Comparison of ENCODE assay signal across 5 fruit fly cellular contexts in the genomic region with DNA sequence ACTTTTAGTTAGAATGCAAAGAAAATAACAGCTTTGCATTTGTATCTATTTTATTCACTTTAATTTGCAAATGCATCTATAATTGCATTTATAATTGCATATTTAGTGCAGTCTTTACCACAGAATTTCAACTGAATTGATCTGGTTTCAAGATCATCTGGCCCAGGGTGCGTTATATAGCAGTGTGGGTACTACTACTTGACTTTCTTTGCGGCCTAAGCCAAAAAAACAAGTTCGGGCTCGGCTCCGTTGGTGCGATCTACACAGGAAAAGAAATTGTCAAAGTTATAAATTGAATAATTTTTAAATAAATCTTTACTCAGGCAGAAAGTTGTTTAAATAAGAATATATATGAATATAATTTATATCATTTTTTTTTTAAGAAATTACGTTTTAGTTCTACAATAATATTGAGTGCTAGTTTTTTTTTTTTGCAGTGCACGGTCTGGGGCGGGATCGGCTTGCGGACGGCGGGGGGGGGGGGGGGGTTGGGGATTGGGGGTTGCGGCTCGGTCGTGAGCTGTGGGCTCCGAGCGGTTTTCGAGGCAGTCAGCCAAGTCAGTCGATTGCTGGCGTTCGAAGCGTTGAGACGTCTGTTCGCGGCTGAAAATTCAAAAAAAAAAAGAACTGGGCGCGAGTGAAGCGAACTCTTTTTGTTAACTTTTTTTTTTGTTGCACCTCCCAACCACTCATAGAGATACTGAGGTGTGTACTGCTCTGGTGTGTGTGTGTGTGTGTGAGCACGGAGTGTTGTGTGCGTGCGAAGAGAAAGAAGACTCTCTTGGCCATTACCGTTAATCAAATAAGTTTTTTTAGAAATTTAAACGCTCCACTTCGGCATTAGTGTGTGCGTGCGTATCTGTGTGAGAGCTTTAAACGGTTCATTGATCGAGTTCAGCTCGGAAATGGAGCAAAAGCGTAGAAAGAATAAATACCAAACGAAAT.
TF ChIP-seq lines count a peak whose summit lies in the region.

No protein-coding gene starts in this region.

- TF ChIP-seq CTCF in whole organism, embryonic (GFP tag; optimal IDR thresholded peaks at IDR 0.05; lab: Kevin White, UChicago) = no peak

TF ChIP-seq in whole organism, adult, 20 proteins besides CTCF, POLR2A, EP300 and RAD21:
- TF ChIP-seq CG7045 (GFP tag; optimal IDR thresholded peaks at IDR 0.05; lab: Kevin White, UChicago) (peak; percentile 13), cic (GFP tag; optimal IDR thresholded peaks at IDR 0.05; lab: Kevin White, UChicago) (no peak), CG33017 (tag; optimal IDR thresholded peaks at IDR 0.05; lab: Kevin White, UChicago) (no peak), Hr96 (GFP tag; optimal IDR thresholded peaks at IDR 0.05; lab: Kevin White, UChicago) (no peak), pad (GFP tag; optimal IDR thresholded peaks at IDR 0.05; lab: Kevin White, UChicago) (peak; percentile 25), bab1 (GFP tag; optimal IDR thresholded peaks at IDR 0.05; lab: Kevin White, UChicago) (peak; percentile 94), CG5204 (GFP tag; optimal IDR thresholded peaks at IDR 0.05; lab: Kevin White, UChicago) (no peak), tj (GFP tag; optimal IDR thresholded peaks at IDR 0.05; lab: Kevin White, UChicago) (peak; percentile 48), ovo (GFP tag; optimal IDR thresholded peaks at IDR 0.05; lab: Kevin White, UChicago) (no peak), Clk (GFP tag; optimal IDR thresholded peaks at IDR 0.05; lab: Kevin White, UChicago) (no peak), CG7101 (tag; optimal IDR thresholded peaks at IDR 0.05; lab: Kevin White, UChicago) (peak; percentile 64), CG14711 (tag; optimal IDR thresholded peaks at IDR 0.05; lab: Kevin White, UChicago) (peak; percentile 66), CG11617 (GFP tag; optimal IDR thresholded peaks at IDR 0.05; lab: Kevin White, UChicago) (peak; percentile 21)
TF ChIP-seq in whole organism, adult: peak in this region for 7.

TF ChIP-seq in whole organism, embryonic, 481 proteins besides CTCF, POLR2A, EP300 and RAD21 (continues in another document):
- no peak for TF ChIP-seq CG17912 (GFP tag; optimal IDR thresholded peaks at IDR 0.05; lab: Kevin White, UChicago)
- peak; percentile 82 for TF ChIP-seq CG14667 (GFP tag; IDR thresholded peaks at IDR 0.05; lab: Robert Waterston, UW)
- TF ChIP-seq H15 (GFP tag; IDR thresholded peaks at IDR 0.05; lab: Robert Waterston, UW) = peak; percentile 84
- TF ChIP-seq CG32772 (GFP tag; IDR thresholded peaks at IDR 0.05; lab: Robert Waterston, UW) = peak; percentile 76
- peak; percentile 59 for TF ChIP-seq Vsx1 (GFP tag; optimal IDR thresholded peaks at IDR 0.05; lab: Kevin White, UChicago)
- TF ChIP-seq HmgD (GFP tag; optimal IDR thresholded peaks at IDR 0.05; lab: Kevin White, UChicago) = no peak
- TF ChIP-seq CG12104 (GFP tag; optimal IDR thresholded peaks at IDR 0.05; lab: Kevin White, UChicago) = peak; percentile 81
- TF ChIP-seq CG2120 (GFP tag; optimal IDR thresholded peaks at IDR 0.05; lab: Kevin White, UChicago) = peak; percentile 47
- peak; percentile 29 for TF ChIP-seq CG15011 (GFP tag; optimal IDR thresholded peaks at IDR 0.05; lab: Kevin White, UChicago)
- peak; percentile 40 for TF ChIP-seq trh (GFP tag; optimal IDR thresholded peaks at IDR 0.05; lab: Kevin White, UChicago)
- peak; percentile 82 for TF ChIP-seq Ptx1 (GFP tag; IDR thresholded peaks at IDR 0.05; lab: Robert Waterston, UW)
- peak; percentile 35 for TF ChIP-seq ac (GFP tag; optimal IDR thresholded peaks at IDR 0.05; lab: Kevin White, UChicago)
- TF ChIP-seq bsh (GFP tag; optimal IDR thresholded peaks at IDR 0.05; lab: Kevin White, UChicago) = peak; percentile 77 to 88
- TF ChIP-seq CG1602 (GFP tag; optimal IDR thresholded peaks at IDR 0.05; lab: Kevin White, UChicago) = peak; percentile 52
- TF ChIP-seq dmrt99B (tag; optimal IDR thresholded peaks at IDR 0.05; lab: Kevin White, UChicago) = peak; percentile 92
- peak; percentile 23 for TF ChIP-seq Lhr (GFP tag; optimal IDR thresholded peaks at IDR 0.05; lab: Kevin White, UChicago)
- peak; percentile 50 for TF ChIP-seq trem (tag; optimal IDR thresholded peaks at IDR 0.05; lab: Kevin White, UChicago)

TF ChIP-seq in whole organism, prepupa, 60 proteins besides CTCF, POLR2A, EP300 and RAD21 (continues in another document):
- TF ChIP-seq Lpt (GFP tag; optimal IDR thresholded peaks at IDR 0.05; lab: Kevin White, UChicago) (peak; percentile 84), acj6 (GFP tag; optimal IDR thresholded peaks at IDR 0.05; lab: Kevin White, UChicago) (peak; percentile 70), topi (GFP tag; optimal IDR thresholded peaks at IDR 0.05; lab: Kevin White, UChicago) (peak; percentile 77), CG4318 (GFP tag; optimal IDR thresholded peaks at IDR 0.05; lab: Kevin White, UChicago) (peak; percentile 69), net (GFP tag; optimal IDR thresholded peaks at IDR 0.05; lab: Kevin White, UChicago) (peak; percentile 73), CG11294 (GFP tag; IDR thresholded peaks at IDR 0.05; lab: Robert Waterston, UW) (no peak; the same call in 1 of the 2 replicates), fkh (GFP tag; optimal IDR thresholded peaks at IDR 0.05; lab: Kevin White, UChicago) (peak; percentile 40), Smox (GFP tag; optimal IDR thresholded peaks at IDR 0.05; lab: Kevin White, UChicago) (peak; percentile 70), Eip93F (GFP tag; optimal IDR thresholded peaks at IDR 0.05; lab: Kevin White, UChicago) (peak; percentile 63), Ets21C (GFP tag; optimal IDR thresholded peaks at IDR 0.05; lab: Kevin White, UChicago) (peak; percentile 66), CG34406 (GFP tag; optimal IDR thresholded peaks at IDR 0.05; lab: Kevin White, UChicago) (peak; percentile 87), Gug (GFP tag; IDR thresholded peaks at IDR 0.05; lab: Robert Waterston, UW) (peak; percentile 76), Hr4 (GFP tag; optimal IDR thresholded peaks at IDR 0.05; lab: Kevin White, UChicago) (peak; percentile 60), spab (GFP tag; optimal IDR thresholded peaks at IDR 0.05; lab: Kevin White, UChicago) (peak; percentile 80), CG16779 (tag; optimal IDR thresholded peaks at IDR 0.05; lab: Kevin White, UChicago) (peak; percentile 79), Sox102F (GFP tag; optimal IDR thresholded peaks at IDR 0.05; lab: Kevin White, UChicago) (peak; percentile 79), vri (GFP tag; optimal IDR thresholded peaks at IDR 0.05; lab: Kevin White, UChicago) (peak; percentile 54)

TF ChIP-seq in whole organism, pupa, 21 proteins besides CTCF, POLR2A, EP300 and RAD21 (continues in another document):
- TF ChIP-seq CG17806 (tag; optimal IDR thresholded peaks at IDR 0.05; lab: Kevin White, UChicago) (peak; percentile 82), CG34367 (tag; optimal IDR thresholded peaks at IDR 0.05; lab: Kevin White, UChicago) (peak; percentile 78), Pif1A (GFP tag; optimal IDR thresholded peaks at IDR 0.05; lab: Kevin White, UChicago) (peak; percentile 58), CG15710 (tag; optimal IDR thresholded peaks at IDR 0.05; lab: Kevin White, UChicago) (peak; percentile 87), CG10348 (GFP tag; IDR thresholded peaks at IDR 0.05; lab: Robert Waterston, UW) (no peak), Ets98B (GFP tag; IDR thresholded peaks at IDR 0.05; lab: Robert Waterston, UW) (peak; percentile 87), gl (tag; optimal IDR thresholded peaks at IDR 0.05; lab: Kevin White, UChicago) (peak; percentile 81), CG8301 (tag; optimal IDR thresholded peaks at IDR 0.05; lab: Kevin White, UChicago) (peak; percentile 73), CG13204 (GFP tag; optimal IDR thresholded peaks at IDR 0.05; lab: Kevin White, UChicago) (peak; percentile 90), CG14655 (GFP tag; optimal IDR thresholded peaks at IDR 0.05; lab: Kevin White, UChicago) (peak; percentile 88), Pif1B (GFP tag; optimal IDR thresholded peaks at IDR 0.05; lab: Kevin White, UChicago) (peak; percentile 52), CG32121 (GFP tag; IDR thresholded peaks at IDR 0.05; lab: Robert Waterston, UW) (peak; percentile 77), Snoo (tag; optimal IDR thresholded peaks at IDR 0.05; lab: Kevin White, UChicago) (peak; percentile 85), fd96Ca (GFP tag; IDR thresholded peaks at IDR 0.05; lab: Robert Waterston, UW) (peak; percentile 85), CG8159 (tag; optimal IDR thresholded peaks at IDR 0.05; lab: Kevin White, UChicago) (peak; percentile 87), CG9948 (tag; optimal IDR thresholded peaks at IDR 0.05; lab: Kevin White, UChicago) (peak; percentile 82), rn (GFP tag; IDR thresholded peaks at IDR 0.05; lab: Robert Waterston, UW) (peak; percentile 38), EcR (GFP tag; optimal IDR thresholded peaks at IDR 0.05; lab: Kevin White, UChicago) (peak; percentile 16)

TF ChIP-seq in whole organism, wandering third instar larva, 38 proteins besides CTCF, POLR2A, EP300 and RAD21 (continues in another document):
- TF ChIP-seq woc (GFP tag; optimal IDR thresholded peaks at IDR 0.05; lab: Kevin White, UChicago) = peak; percentile 92
- peak; percentile 75 for TF ChIP-seq dmrt93B (GFP tag; optimal IDR thresholded peaks at IDR 0.05; lab: Kevin White, UChicago)
- TF ChIP-seq sv (GFP tag; optimal IDR thresholded peaks at IDR 0.05; lab: Kevin White, UChicago) = no peak
- no peak for TF ChIP-seq Rel (GFP tag; optimal IDR thresholded peaks at IDR 0.05; lab: Kevin White, UChicago)
- peak; percentile 73 for TF ChIP-seq Rel (tag; optimal IDR thresholded peaks at IDR 0.05; lab: Kevin White, UChicago)
- no peak for TF ChIP-seq Mio (GFP tag; optimal IDR thresholded peaks at IDR 0.05; lab: Kevin White, UChicago)
- peak; percentile 14 for TF ChIP-seq Dif (GFP tag; optimal IDR thresholded peaks at IDR 0.05; lab: Kevin White, UChicago; ENCODE audit: partially characterized antibody)
- TF ChIP-seq dl (GFP tag; optimal IDR thresholded peaks at IDR 0.05; lab: Kevin White, UChicago; ENCODE audit: insufficient read depth in 1 of 2, partially characterized antibody in 2 of 2) = no peak
- no peak for TF ChIP-seq GATAd (GFP tag; optimal IDR thresholded peaks at IDR 0.05; lab: Kevin White, UChicago)
- no peak for TF ChIP-seq Dfd (GFP tag; optimal IDR thresholded peaks at IDR 0.05; lab: Kevin White, UChicago)
- TF ChIP-seq HLH106 (tag; optimal IDR thresholded peaks at IDR 0.05; lab: Kevin White, UChicago) = peak; percentile 89
- TF ChIP-seq fru (GFP tag; optimal IDR thresholded peaks at IDR 0.05; lab: Kevin White, UChicago) = peak; percentile 79
- no peak for TF ChIP-seq pan (optimal IDR thresholded peaks at IDR 0.05; lab: Kevin White, UChicago)
- no peak for TF ChIP-seq Abd-B (GFP tag; optimal IDR thresholded peaks at IDR 0.05; lab: Kevin White, UChicago)
- TF ChIP-seq dsf (GFP tag; optimal IDR thresholded peaks at IDR 0.05; lab: Kevin White, UChicago; ENCODE audit: borderline replicate concordance) = no peak
- TF ChIP-seq Vsx2 (GFP tag; optimal IDR thresholded peaks at IDR 0.05; lab: Kevin White, UChicago; ENCODE audit: partially characterized antibody) = no peak
- peak; percentile 96 for TF ChIP-seq Sp1 (GFP tag; optimal IDR thresholded peaks at IDR 0.05; lab: Kevin White, UChicago)
- peak; percentile 46 for TF ChIP-seq tai (GFP tag; optimal IDR thresholded peaks at IDR 0.05; lab: Kevin White, UChicago)
- TF ChIP-seq lola (GFP tag; optimal IDR thresholded peaks at IDR 0.05; lab: Kevin White, UChicago) = no peak
- peak; percentile 78 for TF ChIP-seq CG9705 (GFP tag; optimal IDR thresholded peaks at IDR 0.05; lab: Kevin White, UChicago)
- no peak for TF ChIP-seq Myc (optimal IDR thresholded peaks at IDR 0.05; lab: Kevin White, UChicago)
